Worm (Caenorhabditis elegans) whole organism, late embryonic: ENCODE measurements around the gene C42D8.1.
A peak's percentile ranks its signal among the peaks of the same experiment; 100 is the strongest.

Experiments
- F13H6.1 ChIP-seq: sonication (generic microtip); optimal IDR thresholded peaks from 2 replicates; lab custom pipeline; 2016; ENCODE audit warnings: missing genetic modification characterization, missing compliant biosample characterization
- ceh-24 ChIP-seq: sonication (generic microtip); optimal IDR thresholded peaks from 2 replicates; lab custom pipeline; 2016; ENCODE audit warnings: mild to moderate bottlenecking, missing genetic modification characterization, missing compliant biosample characterization
- elt-2 ChIP-seq: sonication (generic microtip); optimal IDR thresholded peaks from 2 replicates; lab custom pipeline; 2016; ENCODE audit warnings: missing genetic modification reagents, missing genetic modification characterization, missing compliant biosample characterization
- hlh-13 ChIP-seq: fragments of 200-800 bp; sonication (Bioruptor generic); optimal IDR thresholded peaks from 2 replicates; lab custom pipeline; 2018; ENCODE audit warnings: mild to moderate bottlenecking, missing genetic modification characterization, missing compliant biosample characterization
- hlh-15 ChIP-seq: sonication (generic microtip); optimal IDR thresholded peaks from 2 replicates; lab custom pipeline; 2016; ENCODE audit warnings: missing genetic modification characterization, missing compliant biosample characterization
- lim-6 ChIP-seq: sonication (generic microtip); optimal IDR thresholded peaks from 2 replicates; lab custom pipeline; 2016; ENCODE audit warnings: missing genetic modification characterization, missing compliant biosample characterization

Gene C42D8.1

ce11 chrX:5154278-5154677 is 45.0 kb downstream of the C42D8.1 start, which contains the start of gene C31H2.3:
Gene C31H2.3, minus strand, starts transcription at chrX:5154378.
- no peak for TF ChIP-seq lim-6 (tag; lab: Kevin White, UChicago)

DNA sequence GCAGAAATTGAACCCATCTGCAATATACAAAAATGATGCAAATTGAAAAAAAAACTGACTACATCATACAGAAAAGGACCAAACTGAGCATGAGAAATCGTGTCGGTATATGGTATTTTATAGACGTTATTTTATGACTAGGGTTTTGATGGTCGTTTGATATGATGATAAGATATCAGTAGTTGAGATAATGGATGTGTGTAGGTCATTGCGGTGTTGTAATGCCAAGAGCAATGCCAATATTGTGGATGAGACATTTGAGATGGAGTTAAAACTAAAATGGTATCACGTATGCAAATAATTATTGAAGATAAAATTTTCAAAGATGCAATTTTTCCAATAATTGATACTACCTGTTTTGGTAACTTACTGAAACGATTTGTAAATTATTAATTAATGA is 50.3 kb downstream of the C42D8.1 start, which contains the start of gene C31H2.4:
Gene C31H2.4 (minus strand): TSS at position 19 of the 400 bp plus-strand sequence.
- no peak for TF ChIP-seq ceh-24 (tag; lab: Kevin White, UChicago)
- no peak for TF ChIP-seq hlh-13 (GFP tag; lab: Kevin White, UChicago)
- peak; percentile 79 for TF ChIP-seq elt-2
- no peak for TF ChIP-seq hlh-15 (tag; lab: Kevin White, UChicago)
- TF ChIP-seq F13H6.1 (tag; lab: Kevin White, UChicago): no peak
